Worm (Caenorhabditis elegans): ENCODE results near the gene laat-1.

The laat-1 gene

ce11 chrII:221212-221611, 16.4 kb downstream of the laat-1 start (continued):
- TF ChIP-seq jun-1 (tag; optimal IDR thresholded peaks at IDR 0.05) (peak; percentile 54), pax-3 (tag; optimal IDR thresholded peaks at IDR 0.05) (no peak), efl-1 (optimal IDR thresholded peaks at IDR 0.05) (peak; percentile 82 to 89), efl-1 (GFP tag; optimal IDR thresholded peaks at IDR 0.05 in 1 of 2) (peak; percentile 72 to 97), hpl-2 (GFP tag; optimal IDR thresholded peaks at IDR 0.05) (no peak), elt-2 (tag; optimal IDR thresholded peaks at IDR 0.05) (peak; percentile 5), ceh-8 (GFP tag; optimal IDR thresholded peaks at IDR 0.05) (no peak), nhr-47 (tag; optimal IDR thresholded peaks at IDR 0.05) (peak; percentile 80), grh-1 (GFP tag; IDR thresholded peaks at IDR 0.05) (no peak), fkh-8 (tag; optimal IDR thresholded peaks at IDR 0.05) (peak; percentile 68), lsy-2 (tag; optimal IDR thresholded peaks at IDR 0.05) (peak; percentile 68 to 71), fos-1 (tag; optimal IDR thresholded peaks at IDR 0.05) (peak; percentile 38), nhr-19 (GFP tag; conservative IDR thresholded peaks at IDR 0.05) (peak; percentile 70), dsc-1 (tag; optimal IDR thresholded peaks at IDR 0.05) (peak; percentile 48), nhr-20 (tag; optimal IDR thresholded peaks at IDR 0.05) (peak; percentile 79), xbp-1 (tag; optimal IDR thresholded peaks at IDR 0.05) (peak; percentile 57), lin-14 (GFP tag; optimal IDR thresholded peaks at IDR 0.05) (peak; percentile 96)

DNA sequence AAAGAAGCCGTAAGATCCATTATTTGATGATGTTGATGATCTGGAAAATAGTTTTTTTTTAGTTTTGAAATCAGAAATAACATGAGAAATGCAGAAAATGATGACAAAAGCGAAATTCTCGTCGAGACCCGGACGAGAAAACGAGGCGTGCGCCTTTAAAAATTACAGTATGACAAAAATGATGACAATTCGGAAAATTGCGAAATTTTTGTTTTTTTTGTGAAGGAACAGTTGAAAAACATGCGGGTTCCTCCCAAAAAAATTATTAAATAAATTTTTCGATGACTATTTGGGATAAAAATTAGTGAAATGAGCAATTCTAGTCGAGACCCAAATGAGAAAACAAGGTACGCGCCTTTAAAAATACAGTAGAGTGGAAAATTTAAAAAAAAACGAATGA, 17.0 kb downstream of the laat-1 start, which contains the start of gene ubxn-3:
ubxn-3 (minus strand) TSS at position 66 of the 400 bp plus-strand sequence.
- no peak for TF ChIP-seq alr-1 (tag; optimal IDR thresholded peaks at IDR 0.05; ENCODE audit: borderline replicate concordance)
- TF ChIP-seq skn-1 (tag; optimal IDR thresholded peaks at IDR 0.05), result peak; percentile 87

DNA sequence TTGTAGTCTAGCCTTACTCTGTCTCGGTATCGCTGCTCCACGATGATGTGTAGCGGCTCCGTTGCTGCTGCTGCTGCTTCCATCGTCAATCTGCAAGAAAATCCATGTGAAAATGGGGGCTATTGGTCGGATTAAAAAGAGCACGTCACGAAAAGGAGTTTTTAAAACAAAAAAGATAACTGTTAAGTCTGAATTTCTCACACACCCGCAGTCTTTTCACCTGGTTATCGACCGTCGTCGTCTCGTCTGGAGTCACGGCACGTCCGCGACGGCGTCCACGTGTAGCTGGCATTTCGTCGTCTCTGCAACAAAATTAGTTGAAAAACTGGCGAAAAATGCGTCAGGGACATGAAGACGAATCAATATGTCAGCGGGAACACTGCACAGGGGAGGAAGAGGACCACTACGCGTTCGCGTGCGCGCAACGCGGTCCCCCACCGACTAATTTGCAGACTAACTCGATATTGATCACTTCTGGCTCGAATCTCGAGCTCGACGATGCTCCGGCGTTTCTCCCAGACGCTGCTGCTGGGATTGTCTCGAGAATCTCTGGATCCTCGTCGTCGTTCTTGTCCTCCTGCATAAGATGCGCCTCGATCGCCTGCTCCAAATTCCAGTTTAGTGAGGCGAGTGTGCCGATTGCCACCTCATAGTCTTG, 17.6 kb downstream of the laat-1 start:
- TF ChIP-seq efl-1 (optimal IDR thresholded peaks at IDR 0.05) (no peak), efl-1 (GFP tag; optimal IDR thresholded peaks at IDR 0.05 in 1 of 2) (peak in 1 of 2 experiments; percentile 56), rnt-1 (tag; optimal IDR thresholded peaks at IDR 0.05) (no peak)

ce11 chrII:217308-217707, 20.3 kb downstream of the laat-1 start:
- no peak for TF ChIP-seq alr-1 (tag; optimal IDR thresholded peaks at IDR 0.05; ENCODE audit: borderline replicate concordance)
- TF ChIP-seq nhr-85 (tag), result peak; percentile 25

ce11 chrII:216598-216997, 21.0 kb downstream of the laat-1 start, which contains the start of gene F48A11.4:
Gene F48A11.4, minus strand, starts transcription at chrII:216621.
- TF ChIP-seq lir-3 (tag; optimal IDR thresholded peaks at IDR 0.05; ENCODE audit: poor library complexity), result peak; percentile 85
- peak; percentile 95 for TF ChIP-seq nhr-20 (tag; optimal IDR thresholded peaks at IDR 0.05)
- TF ChIP-seq elt-2 (tag; optimal IDR thresholded peaks at IDR 0.05), result peak; percentile 82
- TF ChIP-seq unc-30 (tag; optimal IDR thresholded peaks at IDR 0.05), result peak; percentile 17
- peak; percentile 96 to 97 (median 96) for TF ChIP-seq ceh-82 (tag; optimal IDR thresholded peaks at IDR 0.05)
- peak; percentile 96 for TF ChIP-seq mep-1 (tag; optimal IDR thresholded peaks at IDR 0.05)
- peak; percentile 78 for TF ChIP-seq fkh-10 (GFP tag; optimal IDR thresholded peaks at IDR 0.05)
- TF ChIP-seq unc-62 (GFP tag; optimal IDR thresholded peaks at IDR 0.05), result peak; percentile 7
- peak; percentile 64 for TF ChIP-seq efl-3 (GFP tag; optimal IDR thresholded peaks at IDR 0.05)
- peak; percentile 95 for TF ChIP-seq C16A3.4 (tag; optimal IDR thresholded peaks at IDR 0.05)
- peak; percentile 82 for TF ChIP-seq nhr-237 (tag; optimal IDR thresholded peaks at IDR 0.05)
- no peak for TF ChIP-seq Y116A8C.19 (tag; optimal IDR thresholded peaks at IDR 0.05; ENCODE audit: borderline replicate concordance)
- TF ChIP-seq hpl-2 (GFP tag; optimal IDR thresholded peaks at IDR 0.05), result peak; percentile 82
- no peak for TF ChIP-seq egl-27 (tag; optimal IDR thresholded peaks at IDR 0.05)
- TF ChIP-seq nhr-77 (tag; optimal IDR thresholded peaks at IDR 0.05), result peak; percentile 93
- peak; percentile 98 for TF ChIP-seq snu-23 (GFP tag; optimal IDR thresholded peaks at IDR 0.05)
- peak; percentile 97 for TF ChIP-seq nhr-90 (tag; optimal IDR thresholded peaks at IDR 0.05; ENCODE audit: poor library complexity)
- peak; percentile 54 for TF ChIP-seq zag-1 (tag; optimal IDR thresholded peaks at IDR 0.05)
- TF ChIP-seq vab-15 (tag; optimal IDR thresholded peaks at IDR 0.05), result peak; percentile 69
- TF ChIP-seq nhr-85 (tag), result peak; percentile 96
- peak; percentile 93 for TF ChIP-seq jun-1 (tag; optimal IDR thresholded peaks at IDR 0.05)
- no peak for TF ChIP-seq alr-1 (tag; optimal IDR thresholded peaks at IDR 0.05; ENCODE audit: borderline replicate concordance)
- TF ChIP-seq tbx-2 (tag; optimal IDR thresholded peaks at IDR 0.05), result peak; percentile 96
- peak; percentile 90 for TF ChIP-seq grh-1 (GFP tag; IDR thresholded peaks at IDR 0.05)
- peak; percentile 91 for TF ChIP-seq irx-1 (tag; optimal IDR thresholded peaks at IDR 0.05)
- TF ChIP-seq lsy-2 (tag; optimal IDR thresholded peaks at IDR 0.05), result peak; percentile 93 to 94
- no peak for TF ChIP-seq hlh-17 (GFP tag; optimal IDR thresholded peaks at IDR 0.05; ENCODE audit: borderline replicate concordance)
- peak; percentile 98 for TF ChIP-seq nhr-47 (tag; optimal IDR thresholded peaks at IDR 0.05)
- TF ChIP-seq fkh-8 (tag; optimal IDR thresholded peaks at IDR 0.05), result peak; percentile 95
- peak; percentile 97 for TF ChIP-seq lin-15B (tag; optimal IDR thresholded peaks at IDR 0.05)
- TF ChIP-seq efl-1 (optimal IDR thresholded peaks at IDR 0.05), result peak; percentile 100
- peak; percentile 100 for TF ChIP-seq efl-1 (GFP tag; optimal IDR thresholded peaks at IDR 0.05 in 1 of 2)

All from whole organism, L1 larva.